Worm (Caenorhabditis elegans) whole organism, L4/young adult: ENCODE measurements around the gene egas-4.

Experiments used
- dao-5 ChIP-seq: sonication (generic microtip); optimal IDR thresholded peaks from 2 replicates; lab custom pipeline; 2016; ENCODE audit warnings: missing genotype, missing genetic modification characterization, moderate library complexity, missing compliant biosample characterization
- him-1 ChIP-seq: sonication (generic microtip); optimal IDR thresholded peaks from 2 replicates; lab custom pipeline; 2016; ENCODE audit warnings: missing genotype, missing genetic modification reagents, missing genetic modification characterization, missing compliant biosample characterization

ce11 chrIV:7501337-7501736, 3.7 kb upstream of the egas-4 start, which contains the start of gene F55G1.15:
- TF ChIP-seq him-1 (tag; lab: Kevin White, UChicago) (no peak), dao-5 (tag; lab: Kevin White, UChicago) (no peak)
